Fruit fly (Drosophila melanogaster): ENCODE results near the gene VAChT.
A peak's percentile ranks its signal among the peaks of the same experiment; 100 is the strongest.

VAChT gene

DNA sequence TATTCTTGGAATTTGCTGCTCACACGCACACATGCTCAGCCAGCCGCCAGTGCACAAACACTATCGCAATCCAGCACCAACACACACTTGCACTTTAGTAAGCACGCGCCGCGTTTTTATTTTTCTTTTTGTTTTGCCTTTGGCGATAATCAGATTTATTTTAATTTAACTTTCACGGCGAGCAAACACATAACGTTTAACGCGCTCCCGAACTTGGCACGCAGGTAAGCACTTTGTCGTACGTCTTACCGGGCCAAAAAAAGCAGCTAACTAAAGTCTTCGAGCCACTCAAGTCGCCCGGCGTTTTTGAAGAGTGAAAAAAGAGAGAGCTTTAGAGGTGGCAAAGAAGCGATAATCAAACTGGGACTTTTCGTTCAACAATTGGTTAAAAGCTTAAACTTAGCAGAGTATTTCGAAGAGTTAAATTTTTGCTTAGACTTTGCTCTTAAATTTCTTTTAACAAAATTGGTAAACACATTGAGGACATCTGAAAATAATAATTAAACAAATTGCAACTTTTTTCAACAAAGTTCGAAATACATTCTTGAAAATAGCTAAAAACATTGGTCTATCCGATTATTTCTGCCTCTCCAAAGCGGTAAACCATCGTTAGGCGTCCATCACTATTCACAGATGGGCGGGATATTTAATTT, 38.1 kb downstream of the VAChT start, which contains the start of gene Mekk1:
Gene Mekk1, minus strand, starts transcription at position 325 of the 653 bp plus-strand sequence.
- no peak for TF ChIP-seq CG14655 (GFP tag; optimal IDR thresholded peaks at IDR 0.05)
- TF ChIP-seq fd96Ca (GFP tag; IDR thresholded peaks at IDR 0.05) = no peak
- peak; percentile 91 for TF ChIP-seq CG8159 (tag; optimal IDR thresholded peaks at IDR 0.05)
- peak; percentile 43 for TF ChIP-seq Pif1B (GFP tag; optimal IDR thresholded peaks at IDR 0.05)
- peak; percentile 64 for TF ChIP-seq gl (tag; optimal IDR thresholded peaks at IDR 0.05)
- TF ChIP-seq CG12605 (GFP tag; IDR thresholded peaks at IDR 0.05) = peak; percentile 35; the same call in 1 of the 2 replicates
- TF ChIP-seq Pif1A (GFP tag; optimal IDR thresholded peaks at IDR 0.05) = no peak
- peak; percentile 26 for TF ChIP-seq CG34367 (tag; optimal IDR thresholded peaks at IDR 0.05)
- TF ChIP-seq Snoo (tag; optimal IDR thresholded peaks at IDR 0.05) = peak; percentile 38
- TF ChIP-seq CG15710 (tag; optimal IDR thresholded peaks at IDR 0.05) = peak; percentile 45
- TF ChIP-seq CG9948 (tag; optimal IDR thresholded peaks at IDR 0.05) = no peak
- no peak for TF ChIP-seq CG8301 (tag; optimal IDR thresholded peaks at IDR 0.05)
- TF ChIP-seq CG17806 (tag; optimal IDR thresholded peaks at IDR 0.05) = peak; percentile 9
- TF ChIP-seq CG32121 (GFP tag; IDR thresholded peaks at IDR 0.05) = peak; percentile 11; the same call in 1 of the 2 replicates

DNA sequence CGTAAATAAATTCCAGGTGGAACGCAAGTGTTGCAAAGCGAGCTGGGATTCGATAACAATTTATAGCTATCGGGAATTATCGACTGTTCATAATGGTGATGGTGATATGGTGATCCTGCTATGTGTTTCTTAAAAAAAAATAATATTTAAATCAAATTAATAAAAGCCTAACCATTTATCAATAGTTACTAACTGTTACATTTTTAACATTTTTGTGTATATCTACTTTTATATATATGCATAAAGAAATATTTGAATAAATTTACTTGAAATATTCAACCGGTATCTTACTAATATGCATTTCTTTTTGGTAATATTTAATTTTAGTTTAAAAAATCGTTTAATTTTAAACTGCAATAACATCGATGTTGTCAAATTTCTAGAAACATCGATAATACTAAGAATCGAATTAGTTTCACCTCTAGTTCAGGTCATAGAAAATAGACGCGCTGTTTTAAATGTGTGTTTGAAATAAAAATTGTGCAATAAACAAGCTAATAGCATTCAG, 40.7 kb downstream of the VAChT start, which contains the start of the genes PGS1 and gwl:
Gene PGS1, minus strand, starts transcription at position 81 of the 508 bp plus-strand sequence.
Gene gwl, plus strand, starts transcription at position 410 of the 508 bp plus-strand sequence.
- TF ChIP-seq CG15710 (tag; optimal IDR thresholded peaks at IDR 0.05) (peak; percentile 69), CG8159 (tag; optimal IDR thresholded peaks at IDR 0.05) (peak; percentile 77), CG14655 (GFP tag; optimal IDR thresholded peaks at IDR 0.05) (no peak), CG17806 (tag; optimal IDR thresholded peaks at IDR 0.05) (peak; percentile 55), CG32121 (GFP tag; IDR thresholded peaks at IDR 0.05) (peak; percentile 54), Pif1A (GFP tag; optimal IDR thresholded peaks at IDR 0.05) (no peak), CG10348 (GFP tag; IDR thresholded peaks at IDR 0.05) (no peak), rn (GFP tag; IDR thresholded peaks at IDR 0.05) (peak; percentile 58), EcR (GFP tag; optimal IDR thresholded peaks at IDR 0.05) (no peak), Ets98B (GFP tag; IDR thresholded peaks at IDR 0.05) (peak; percentile 34; the same call in 1 of the 2 replicates), CG9948 (tag; optimal IDR thresholded peaks at IDR 0.05) (peak; percentile 56), fd96Ca (GFP tag; IDR thresholded peaks at IDR 0.05) (0 out of 3 replicates have a peak, but pooled peaks have one; percentile 5), CG34367 (tag; optimal IDR thresholded peaks at IDR 0.05) (peak; percentile 35), Snoo (tag; optimal IDR thresholded peaks at IDR 0.05) (peak; percentile 57), Pif1B (GFP tag; optimal IDR thresholded peaks at IDR 0.05) (no peak), D1 (tag; optimal IDR thresholded peaks at IDR 0.05) (no peak), CG13204 (GFP tag; optimal IDR thresholded peaks at IDR 0.05) (no peak), CG12605 (GFP tag; IDR thresholded peaks at IDR 0.05) (peak; percentile 50; the same call in 1 of the 2 replicates), CG4496 (GFP tag; IDR thresholded peaks at IDR 0.05) (peak; percentile 68; the same call in 2 of the 3 replicates), gl (tag; optimal IDR thresholded peaks at IDR 0.05) (no peak), CG8301 (tag; optimal IDR thresholded peaks at IDR 0.05) (no peak)

- TF ChIP-seq Ets98B (GFP tag; IDR thresholded peaks at IDR 0.05) = no peak
- no peak for TF ChIP-seq CG4496 (GFP tag; IDR thresholded peaks at IDR 0.05)
- no peak for TF ChIP-seq CG15710 (tag; optimal IDR thresholded peaks at IDR 0.05)
- no peak for TF ChIP-seq Pif1B (GFP tag; optimal IDR thresholded peaks at IDR 0.05)
- TF ChIP-seq rn (GFP tag; IDR thresholded peaks at IDR 0.05) = no peak
- no peak for TF ChIP-seq CG8301 (tag; optimal IDR thresholded peaks at IDR 0.05)
- TF ChIP-seq Snoo (tag; optimal IDR thresholded peaks at IDR 0.05) = no peak
- TF ChIP-seq EcR (GFP tag; optimal IDR thresholded peaks at IDR 0.05) = no peak
- TF ChIP-seq CG34367 (tag; optimal IDR thresholded peaks at IDR 0.05) = no peak
- no peak for TF ChIP-seq CG13204 (GFP tag; optimal IDR thresholded peaks at IDR 0.05)
- no peak for TF ChIP-seq CG9948 (tag; optimal IDR thresholded peaks at IDR 0.05)
- no peak for TF ChIP-seq CG8159 (tag; optimal IDR thresholded peaks at IDR 0.05)
- no peak for TF ChIP-seq D1 (tag; optimal IDR thresholded peaks at IDR 0.05)
- TF ChIP-seq gl (tag; optimal IDR thresholded peaks at IDR 0.05) = no peak
- no peak for TF ChIP-seq CG17806 (tag; optimal IDR thresholded peaks at IDR 0.05)
- TF ChIP-seq CG10348 (GFP tag; IDR thresholded peaks at IDR 0.05) = no peak
These were observed 42.8 kb downstream of the VAChT start for dm6 chr3R:18748087-18748486.

DNA sequence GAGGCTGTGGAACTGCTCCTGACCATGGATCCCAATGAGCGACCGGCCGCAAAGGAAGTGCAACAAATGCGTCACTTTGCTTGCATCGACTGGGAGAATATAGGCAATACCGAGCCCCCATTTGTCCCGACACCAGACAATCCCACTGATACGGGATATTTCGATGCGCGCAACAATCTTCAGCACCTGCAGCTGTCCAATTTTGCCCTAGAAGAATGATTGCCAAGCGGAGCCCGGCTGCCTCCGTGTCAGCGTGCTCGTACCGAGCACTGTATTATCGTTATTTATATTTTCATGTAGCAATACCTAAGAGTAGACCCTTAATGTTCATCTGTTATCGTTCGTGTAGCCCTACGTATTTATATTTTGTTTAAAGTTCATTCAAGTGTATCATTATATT, 44.5 kb downstream of the VAChT start:
- TF ChIP-seq Pif1A (GFP tag; optimal IDR thresholded peaks at IDR 0.05) (no peak), Ets98B (GFP tag; IDR thresholded peaks at IDR 0.05) (no peak), Snoo (tag; optimal IDR thresholded peaks at IDR 0.05) (no peak), Pif1B (GFP tag; optimal IDR thresholded peaks at IDR 0.05) (no peak), D1 (tag; optimal IDR thresholded peaks at IDR 0.05) (no peak), CG13204 (GFP tag; optimal IDR thresholded peaks at IDR 0.05) (no peak), CG8301 (tag; optimal IDR thresholded peaks at IDR 0.05) (no peak), CG10348 (GFP tag; IDR thresholded peaks at IDR 0.05) (no peak), CG14655 (GFP tag; optimal IDR thresholded peaks at IDR 0.05) (no peak), CG34367 (tag; optimal IDR thresholded peaks at IDR 0.05) (no peak), CG9948 (tag; optimal IDR thresholded peaks at IDR 0.05) (no peak), fd96Ca (GFP tag; IDR thresholded peaks at IDR 0.05) (no peak), rn (GFP tag; IDR thresholded peaks at IDR 0.05) (no peak), CG4496 (GFP tag; IDR thresholded peaks at IDR 0.05) (no peak), CG15710 (tag; optimal IDR thresholded peaks at IDR 0.05) (no peak), CG17806 (tag; optimal IDR thresholded peaks at IDR 0.05) (no peak), gl (tag; optimal IDR thresholded peaks at IDR 0.05) (no peak), EcR (GFP tag; optimal IDR thresholded peaks at IDR 0.05) (no peak), CG32121 (GFP tag; IDR thresholded peaks at IDR 0.05) (no peak), CG8159 (tag; optimal IDR thresholded peaks at IDR 0.05) (no peak)

Data from whole organism, pupa.